Fruit fly (Drosophila melanogaster) whole organism, prepupa: ENCODE measurements around the gene Ubx.

Source experiments
- Blimp-1 ChIP-seq: fragments of 200-800 bp; sonication (Bioruptor generic); optimal IDR thresholded peaks from 3 replicates; lab custom pipeline; 2017; ENCODE audit warnings: missing biosample characterization, missing genetic modification characterization, mild to moderate bottlenecking, moderate library complexity, missing genetic modification reagents
- CG11902 ChIP-seq: fragments of 200-800 bp; sonication (Bioruptor generic); optimal IDR thresholded peaks from 3 replicates; lab custom pipeline; 2016; ENCODE audit warnings: missing biosample characterization, missing genetic modification characterization
- CG3032 ChIP-seq: fragments of 200-800 bp; optimal IDR thresholded peaks from 2 replicates; lab custom pipeline; 2019; ENCODE audit warnings: missing biosample characterization, mild to moderate bottlenecking, missing genetic modification characterization, moderate library complexity
- CG31627 ChIP-seq: fragments of 200-800 bp; sonication (Bioruptor generic); optimal IDR thresholded peaks from 3 replicates; lab custom pipeline; 2016; ENCODE audit warnings: missing biosample characterization, missing genetic modification characterization
- CG6854 ChIP-seq: fragments of 200-800 bp; sonication (Bioruptor generic); optimal IDR thresholded peaks from 2 replicates; lab custom pipeline; 2017; ENCODE audit warnings: missing biosample characterization, mild to moderate bottlenecking, missing genetic modification characterization
- CG9139 ChIP-seq: fragments of 200-800 bp; sonication (Bioruptor generic); optimal IDR thresholded peaks from 3 replicates; lab custom pipeline; 2017; ENCODE audit warnings: missing biosample characterization, mild to moderate bottlenecking, missing genetic modification characterization
- Eip75B ChIP-seq: fragments of 200-800 bp; sonication (Bioruptor generic); optimal IDR thresholded peaks from 3 replicates; lab custom pipeline; 2016; ENCODE audit warnings: missing biosample characterization, missing genetic modification characterization
- Eip78C ChIP-seq: fragments of 200-800 bp; sonication (Bioruptor generic); peaks from one replicate; lab custom pipeline; 2016; ENCODE audit warnings: missing biosample characterization, missing genetic modification characterization
- Gug ChIP-seq: fragments of 200-800 bp; sonication (Bioruptor generic); IDR thresholded peaks from 2 replicates; pipeline ENCODE4 v1.3.6; 2022; ENCODE audit warnings: missing biosample characterization, missing genetic modification characterization
- OdsH ChIP-seq: fragments of 200-800 bp; sonication (Bioruptor generic); optimal IDR thresholded peaks from 3 replicates; lab custom pipeline; 2016; ENCODE audit warnings: missing biosample characterization, missing genetic modification characterization
- esn ChIP-seq: fragments of 200-800 bp; sonication (Bioruptor generic); optimal IDR thresholded peaks from 2 replicates; lab custom pipeline; 2016; ENCODE audit warnings: missing biosample characterization, mild to moderate bottlenecking, missing genetic modification characterization, moderate library complexity
- fd85E ChIP-seq: fragments of 200-800 bp; sonication (Bioruptor generic); optimal IDR thresholded peaks from 3 replicates; lab custom pipeline; 2016; ENCODE audit warnings: missing biosample characterization, missing genetic modification characterization

dm6 chr3R:16730715-16731114 is 3.5 kb downstream of the Ubx start:
- no peak for TF ChIP-seq fd85E (GFP tag; lab: Kevin White, UChicago)
- TF ChIP-seq esn (GFP tag; lab: Kevin White, UChicago), result no peak
- TF ChIP-seq Blimp-1, result no peak
- TF ChIP-seq CG31627 (GFP tag; lab: Kevin White, UChicago), result no peak
- TF ChIP-seq CG6854 (GFP tag; lab: Kevin White, UChicago), result no peak
- TF ChIP-seq CG11902, result no peak
- TF ChIP-seq CG3032 (tag; lab: Kevin White, UChicago), result no peak
- no peak for TF ChIP-seq OdsH (GFP tag; lab: Kevin White, UChicago)
- no peak for TF ChIP-seq Eip75B (GFP tag; lab: Kevin White, UChicago)
- TF ChIP-seq Gug (GFP tag; lab: Robert Waterston, UW), result no peak
- TF ChIP-seq CG9139 (GFP tag; lab: Kevin White, UChicago), result no peak
- no peak for TF ChIP-seq Eip78C (GFP tag; lab: Kevin White, UChicago)
